Worm (Caenorhabditis elegans): ENCODE data around the gene C50E3.15.

Gene C50E3.15

ce11 chrV:7643416-7643815, 25.2 kb downstream of the C50E3.15 start, which contains the start of gene F07C4.11:
Gene F07C4.11 (minus strand): TSS chrV:7643516.
- TF ChIP-seq pros-1 (tag; optimal IDR thresholded peaks at IDR 0.05), result no peak
- TF ChIP-seq sox-2 (GFP tag; IDR thresholded peaks at IDR 0.05), result no peak
- no peak for TF ChIP-seq hlh-30 (tag; optimal IDR thresholded peaks at IDR 0.05; ENCODE audit: insufficient read depth)
- TF ChIP-seq K02D7.2 (tag; optimal IDR thresholded peaks at IDR 0.05), result no peak
- no peak for TF ChIP-seq gmeb-2 (tag; optimal IDR thresholded peaks at IDR 0.05)
- TF ChIP-seq hlh-13 (GFP tag; optimal IDR thresholded peaks at IDR 0.05), result no peak
- TF ChIP-seq ceh-18 (tag; optimal IDR thresholded peaks at IDR 0.05), result no peak
- TF ChIP-seq K09A11.1 (tag; optimal IDR thresholded peaks at IDR 0.05; ENCODE audit: insufficient read depth), result no peak
- TF ChIP-seq hlh-6 (tag; optimal IDR thresholded peaks at IDR 0.05), result no peak
- TF ChIP-seq C08G9.2 (tag; optimal IDR thresholded peaks at IDR 0.05), result no peak

- TF ChIP-seq nhr-232 (tag; optimal IDR thresholded peaks at IDR 0.05), result no peak
- no peak for TF ChIP-seq ttx-3 (tag; optimal IDR thresholded peaks at IDR 0.05)
- no peak for TF ChIP-seq dmd-4 (tag; optimal IDR thresholded peaks at IDR 0.05; ENCODE audit: borderline replicate concordance)
- TF ChIP-seq pros-1 (tag; optimal IDR thresholded peaks at IDR 0.05), result no peak
- TF ChIP-seq zip-5 (tag; optimal IDR thresholded peaks at IDR 0.05), result no peak
- no peak for TF ChIP-seq pat-9 (tag; optimal IDR thresholded peaks at IDR 0.05)
- TF ChIP-seq ceh-18 (tag; optimal IDR thresholded peaks at IDR 0.05), result no peak
- TF ChIP-seq elt-4 (tag; optimal IDR thresholded peaks at IDR 0.05), result no peak
These were observed 27.2 kb downstream of the C50E3.15 start, which contains the start of gene str-47 for ce11 chrV:7645454-7645853. Gene str-47 (plus strand): TSS chrV:7645754.

ce11 chrV:7647147-7647546, 28.9 kb downstream of the C50E3.15 start:
- TF ChIP-seq ceh-2 (tag; optimal IDR thresholded peaks at IDR 0.05), result no peak
- TF ChIP-seq sdc-2 (tag; optimal IDR thresholded peaks at IDR 0.05), result peak; percentile 95

- TF ChIP-seq ceh-6 (GFP tag; optimal IDR thresholded peaks at IDR 0.05) (no peak), ceh-48 (tag; optimal IDR thresholded peaks at IDR 0.05) (no peak), pqm-1 (tag; optimal IDR thresholded peaks at IDR 0.05) (no peak), nhr-232 (tag; optimal IDR thresholded peaks at IDR 0.05) (no peak), dve-1 (tag; optimal IDR thresholded peaks at IDR 0.05) (no peak), hlh-15 (tag; optimal IDR thresholded peaks at IDR 0.05) (no peak), rnt-1 (tag; optimal IDR thresholded peaks at IDR 0.05) (no peak), nfya-1 (tag; optimal IDR thresholded peaks at IDR 0.05) (no peak), unc-86 (tag; optimal IDR thresholded peaks at IDR 0.05) (no peak), gmeb-2 (tag; optimal IDR thresholded peaks at IDR 0.05) (no peak), hlh-8 (tag; optimal IDR thresholded peaks at IDR 0.05) (no peak), ceh-24 (tag; optimal IDR thresholded peaks at IDR 0.05) (no peak), pat-9 (tag; optimal IDR thresholded peaks at IDR 0.05) (no peak), hlh-30 (tag; optimal IDR thresholded peaks at IDR 0.05; ENCODE audit: insufficient read depth) (no peak), elt-2 (tag; optimal IDR thresholded peaks at IDR 0.05) (no peak), ets-4 (tag; optimal IDR thresholded peaks at IDR 0.05) (no peak), K09A11.1 (tag; optimal IDR thresholded peaks at IDR 0.05; ENCODE audit: insufficient read depth) (no peak), unc-3 (GFP tag; conservative IDR thresholded peaks at IDR 0.05) (no peak), unc-3 (tag; optimal IDR thresholded peaks at IDR 0.05) (no peak), eyg-1 (tag; optimal IDR thresholded peaks at IDR 0.05) (no peak)
These were observed 31.7 kb downstream of the C50E3.15 start for ce11 chrV:7649963-7650362.

- TF ChIP-seq F13H6.1 (tag; optimal IDR thresholded peaks at IDR 0.05) (no peak), ceh-14 (tag; optimal IDR thresholded peaks at IDR 0.05) (no peak), mec-3 (tag; optimal IDR thresholded peaks at IDR 0.05; ENCODE audit: borderline replicate concordance) (no peak), odd-2 (tag; optimal IDR thresholded peaks at IDR 0.05) (no peak), gmeb-2 (tag; optimal IDR thresholded peaks at IDR 0.05) (no peak), ceh-31 (tag; optimal IDR thresholded peaks at IDR 0.05) (no peak), pha-2 (tag; optimal IDR thresholded peaks at IDR 0.05) (no peak), dve-1 (tag; optimal IDR thresholded peaks at IDR 0.05) (no peak), nfya-1 (tag; optimal IDR thresholded peaks at IDR 0.05) (no peak), ceh-19 (GFP tag; optimal IDR thresholded peaks at IDR 0.05) (no peak), ahr-1 (tag; optimal IDR thresholded peaks at IDR 0.05) (no peak), sdc-2 (tag; optimal IDR thresholded peaks at IDR 0.05) (no peak), hlh-30 (tag; optimal IDR thresholded peaks at IDR 0.05; ENCODE audit: insufficient read depth) (no peak), ceh-9 (tag; optimal IDR thresholded peaks at IDR 0.05) (no peak), sox-2 (GFP tag; IDR thresholded peaks at IDR 0.05) (no peak), elt-4 (tag; optimal IDR thresholded peaks at IDR 0.05) (no peak)
These were observed 33.5 kb downstream of the C50E3.15 start, which contains the start of gene srh-234 for ce11 chrV:7651757-7652156. Gene srh-234 (minus strand): TSS chrV:7651857.
